Worm (Caenorhabditis elegans) whole organism, early embryonic: Measurements from ENCODE around the gene T01E8.1.

ENCODE experiments used
- B0310.2 ChIP-seq: sonication (generic microtip); optimal IDR thresholded peaks from 2 replicates; lab custom pipeline; 2016; ENCODE audit warnings: mild to moderate bottlenecking, missing genetic modification characterization, missing compliant biosample characterization
- F13C5.2 ChIP-seq: sonication (generic microtip); optimal IDR thresholded peaks from 2 replicates; lab custom pipeline; 2017; ENCODE audit warnings: mild to moderate bottlenecking, missing genetic modification characterization, inconsistent platforms, missing compliant biosample characterization
- ama-1 ChIP-seq: fragments of 150-350 bp; optimal IDR thresholded peaks from 2 replicates; lab custom pipeline; 2014
- ets-7 ChIP-seq: sonication (generic microtip); optimal IDR thresholded peaks from 2 replicates; lab custom pipeline; 2016; ENCODE audit warnings: missing genotype, missing genetic modification characterization, missing compliant biosample characterization
- flt-1 ChIP-seq: fragments of 200-800 bp; sonication (Bioruptor generic); IDR thresholded peaks from 2 replicates; pipeline ENCODE4 v1.3.6; 2022; ENCODE audit warnings: missing genetic modification characterization, missing compliant biosample characterization
- hmg-4 ChIP-seq: fragments of 200-800 bp; sonication (Bioruptor generic); optimal IDR thresholded peaks from 2 replicates; lab custom pipeline; 2018; ENCODE audit warnings: mild to moderate bottlenecking, missing genetic modification characterization, missing compliant biosample characterization
- hnd-1 ChIP-seq: sonication (generic microtip); optimal IDR thresholded peaks from 2 replicates; lab custom pipeline; 2016; ENCODE audit warnings: missing genetic modification characterization, missing compliant biosample characterization
- scrt-1 ChIP-seq: fragments of 200-800 bp; sonication (Bioruptor generic); IDR thresholded peaks from 2 replicates; pipeline ENCODE4 v1.3.6; 2022; ENCODE audit warnings: missing genetic modification characterization, missing compliant biosample characterization
- sea-1 ChIP-seq: fragments of 200-800 bp; sonication (Bioruptor generic); conservative IDR thresholded peaks from 2 replicates; pipeline ENCODE4 v1.3.6; 2022; ENCODE audit warnings: missing genetic modification characterization, missing compliant biosample characterization
- tbx-37 ChIP-seq: fragments of 200-800 bp; sonication (Bioruptor generic); conservative IDR thresholded peaks from 2 replicates; pipeline ENCODE4 v1.3.6; 2022; ENCODE audit warnings: missing genetic modification reagents, missing genetic modification characterization, missing compliant biosample characterization
- tra-4 ChIP-seq: sonication (generic microtip); optimal IDR thresholded peaks from 2 replicates; lab custom pipeline; 2017; ENCODE audit warnings: missing genetic modification characterization, missing compliant biosample characterization

- TF ChIP-seq flt-1 (GFP tag; lab: Robert Waterston, UW) (no peak), B0310.2 (no peak), scrt-1 (GFP tag; lab: Robert Waterston, UW) (no peak), ama-1 (no peak), tra-4 (tag; lab: Kevin White, UChicago) (no peak), F13C5.2 (tag; lab: Kevin White, UChicago) (no peak), tbx-37 (GFP tag; lab: Robert Waterston, UW) (no peak), hmg-4 (GFP tag; lab: Kevin White, UChicago) (no peak), sea-1 (GFP tag; lab: Robert Waterston, UW) (no peak), ets-7 (no peak), hnd-1 (tag; lab: Kevin White, UChicago) (no peak)
Measured at ce11 chrII:10221627-10222026, 15.1 kb downstream of the T01E8.1 start.
